Fruit fly (Drosophila melanogaster): ENCODE measurements around the gene Sbf.

The Sbf gene

dm6 chr3R:11796780-11797179 is at the start of gene Sbf:
Gene Sbf (minus strand): TSS chr3R:11796948.
- TF ChIP-seq insv (optimal IDR thresholded peaks at IDR 0.05) (no peak), Myc (optimal IDR thresholded peaks at IDR 0.05) (no peak), Sin3A (optimal IDR thresholded peaks at IDR 0.05) (no peak), h (optimal IDR thresholded peaks at IDR 0.05) (no peak), ttk (optimal IDR thresholded peaks at IDR 0.05) (no peak), psq (optimal IDR thresholded peaks at IDR 0.05) (no peak)

DNA sequence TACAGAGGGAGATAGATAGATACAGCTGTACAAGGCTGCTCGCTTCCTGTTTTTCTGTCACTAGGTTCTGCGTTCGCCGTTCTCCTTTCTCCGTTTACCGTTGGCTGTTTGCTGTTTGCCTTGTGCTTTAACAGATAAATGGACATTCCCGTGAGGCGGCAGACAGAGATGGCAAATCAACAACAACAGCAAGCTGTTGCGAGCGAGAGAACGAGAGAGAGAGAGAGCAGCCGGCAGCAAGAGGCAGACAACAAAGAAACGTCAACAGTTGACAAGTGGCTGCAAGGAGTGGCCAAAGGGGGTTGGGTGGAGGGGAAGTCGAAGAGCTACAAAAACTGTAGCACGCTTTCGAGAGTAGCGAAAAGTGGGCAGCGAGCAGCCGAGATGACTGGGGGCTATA is 36.7 kb upstream of the Sbf start:
- TF ChIP-seq insv (optimal IDR thresholded peaks at IDR 0.05) (no peak), ttk (optimal IDR thresholded peaks at IDR 0.05) (no peak), psq (optimal IDR thresholded peaks at IDR 0.05) (no peak), Myc (optimal IDR thresholded peaks at IDR 0.05) (no peak), h (optimal IDR thresholded peaks at IDR 0.05) (no peak), Sin3A (optimal IDR thresholded peaks at IDR 0.05) (no peak)

dm6 chr3R:11830757-11831586 is 34.2 kb upstream of the Sbf start:
- TF ChIP-seq psq (optimal IDR thresholded peaks at IDR 0.05) (no peak), h (optimal IDR thresholded peaks at IDR 0.05) (no peak), ttk (optimal IDR thresholded peaks at IDR 0.05) (no peak), Myc (optimal IDR thresholded peaks at IDR 0.05) (no peak), Sin3A (optimal IDR thresholded peaks at IDR 0.05) (no peak), insv (optimal IDR thresholded peaks at IDR 0.05) (no peak)

dm6 chr3R:11822266-11822665 is 25.5 kb upstream of the Sbf start, which contains the start of gene Kyat:
Gene Kyat (minus strand): TSS chr3R:11822493.
- TF ChIP-seq insv (optimal IDR thresholded peaks at IDR 0.05) (no peak), Sin3A (optimal IDR thresholded peaks at IDR 0.05) (no peak), Myc (optimal IDR thresholded peaks at IDR 0.05) (no peak), h (optimal IDR thresholded peaks at IDR 0.05) (no peak), psq (optimal IDR thresholded peaks at IDR 0.05) (no peak), ttk (optimal IDR thresholded peaks at IDR 0.05) (no peak)

DNA sequence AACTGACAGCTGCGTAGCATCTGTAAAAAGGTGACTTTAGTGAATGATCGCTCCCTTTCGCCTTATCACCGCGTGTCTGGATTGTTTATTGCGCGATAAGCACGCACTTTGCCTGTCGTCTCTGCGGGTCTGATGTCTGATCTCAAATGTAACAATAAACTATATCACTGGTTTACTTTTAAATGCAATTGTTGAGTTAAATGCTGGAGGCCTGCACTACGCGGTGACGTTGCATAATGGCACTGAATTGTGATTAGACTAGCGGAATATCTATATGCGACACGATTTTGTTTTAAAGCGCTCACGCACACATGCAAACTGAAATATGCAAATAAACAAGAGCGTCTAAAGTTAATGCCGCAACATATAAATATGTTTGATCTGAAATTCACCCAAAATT is 25.1 kb upstream of the Sbf start:
- TF ChIP-seq insv (optimal IDR thresholded peaks at IDR 0.05) (no peak), ttk (optimal IDR thresholded peaks at IDR 0.05) (no peak), Myc (optimal IDR thresholded peaks at IDR 0.05) (no peak), Sin3A (optimal IDR thresholded peaks at IDR 0.05) (no peak), psq (optimal IDR thresholded peaks at IDR 0.05) (no peak), h (optimal IDR thresholded peaks at IDR 0.05) (no peak)

- no peak for TF ChIP-seq Myc (optimal IDR thresholded peaks at IDR 0.05)
- no peak for TF ChIP-seq h (optimal IDR thresholded peaks at IDR 0.05)
- TF ChIP-seq ttk (optimal IDR thresholded peaks at IDR 0.05), result no peak
- TF ChIP-seq Sin3A (optimal IDR thresholded peaks at IDR 0.05), result no peak
- no peak for TF ChIP-seq insv (optimal IDR thresholded peaks at IDR 0.05)
- TF ChIP-seq psq (optimal IDR thresholded peaks at IDR 0.05), result no peak
Observed at dm6 chr3R:11820148-11820547, 23.4 kb upstream of the Sbf start.

DNA sequence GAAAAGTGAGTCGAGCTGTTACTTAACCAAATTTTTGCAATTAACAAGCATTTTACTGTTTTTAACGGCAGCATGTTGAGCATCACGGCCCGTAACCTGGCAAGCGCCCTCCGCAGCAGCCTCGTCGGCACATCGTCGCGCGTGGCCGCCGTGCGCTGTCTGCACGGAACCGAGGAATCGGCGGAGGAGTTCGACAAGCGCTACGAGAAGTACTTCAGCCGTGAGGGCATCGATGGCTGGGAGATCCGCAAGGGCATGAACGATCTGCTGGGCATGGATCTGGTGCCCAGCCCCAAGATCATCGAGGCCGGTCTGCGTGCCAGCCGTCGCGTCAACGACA is 22.9 kb upstream of the Sbf start:
- TF ChIP-seq insv (optimal IDR thresholded peaks at IDR 0.05) (no peak), Myc (optimal IDR thresholded peaks at IDR 0.05) (no peak), h (optimal IDR thresholded peaks at IDR 0.05) (no peak), ttk (optimal IDR thresholded peaks at IDR 0.05) (no peak), psq (optimal IDR thresholded peaks at IDR 0.05) (no peak), Sin3A (optimal IDR thresholded peaks at IDR 0.05) (no peak)

- no peak for TF ChIP-seq psq (optimal IDR thresholded peaks at IDR 0.05)
- TF ChIP-seq ttk (optimal IDR thresholded peaks at IDR 0.05), result no peak
- no peak for TF ChIP-seq insv (optimal IDR thresholded peaks at IDR 0.05)
- no peak for TF ChIP-seq Myc (optimal IDR thresholded peaks at IDR 0.05)
- TF ChIP-seq Sin3A (optimal IDR thresholded peaks at IDR 0.05), result no peak
- no peak for TF ChIP-seq h (optimal IDR thresholded peaks at IDR 0.05)
Observed at dm6 chr3R:11818930-11819639, 22.3 kb upstream of the Sbf start, which contains the start of the genes COX5A and glo. Gene COX5A (plus strand): TSS chr3R:11819359. Gene glo (minus strand): TSS chr3R:11819420.

DNA sequence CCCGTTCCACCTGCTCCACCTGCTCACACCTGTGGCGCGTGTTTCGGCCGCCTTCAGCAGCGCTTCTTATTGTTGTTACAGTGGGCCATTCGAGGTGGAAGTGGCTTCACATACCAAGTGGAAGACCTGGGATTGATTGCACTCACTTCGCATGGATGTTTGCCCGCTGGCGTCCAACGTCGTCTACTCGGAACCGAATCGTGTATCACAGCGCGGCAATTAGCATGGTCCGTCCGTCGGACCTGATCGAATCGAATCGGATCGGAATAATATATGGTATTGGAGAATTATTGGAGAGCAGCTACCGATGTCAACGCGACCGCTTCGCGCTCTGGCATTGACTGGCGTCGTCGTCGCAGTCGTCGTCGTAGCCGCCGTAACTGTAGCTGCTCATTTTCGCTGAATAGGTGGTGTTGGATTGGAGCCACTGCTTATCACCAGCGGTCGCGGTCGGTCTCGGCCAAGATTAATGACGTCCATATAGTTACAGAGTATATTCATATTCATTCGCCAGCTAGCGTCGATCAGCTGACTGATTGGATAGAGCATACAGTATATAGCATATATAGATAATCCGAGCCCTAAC is 16.2 kb upstream of the Sbf start, which contains the start of gene ClC-a:
TSS of gene ClC-a (minus strand) at position 327 of the 586 bp plus-strand sequence.
- TF ChIP-seq h (optimal IDR thresholded peaks at IDR 0.05) (no peak), insv (optimal IDR thresholded peaks at IDR 0.05) (no peak), ttk (optimal IDR thresholded peaks at IDR 0.05) (no peak), Myc (optimal IDR thresholded peaks at IDR 0.05) (no peak), psq (optimal IDR thresholded peaks at IDR 0.05) (no peak), Sin3A (optimal IDR thresholded peaks at IDR 0.05) (no peak)

DNA sequence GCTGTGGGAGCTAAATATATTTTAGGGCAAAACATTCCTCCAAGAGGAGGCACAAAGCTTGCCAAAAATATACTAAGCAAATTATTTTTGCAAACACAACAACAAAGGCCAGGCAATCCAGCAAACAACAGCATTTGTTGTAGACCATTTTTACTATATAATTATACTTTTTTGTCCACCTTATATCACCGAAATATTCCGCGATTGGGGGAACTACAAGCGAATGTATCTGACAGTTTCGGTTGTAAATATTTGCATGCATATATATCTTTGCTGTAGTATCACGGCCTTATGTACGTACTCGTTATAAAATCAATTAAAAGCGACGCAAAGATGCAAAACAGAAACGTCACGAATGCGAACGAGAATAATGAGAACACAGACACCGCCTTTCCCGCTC is 15.7 kb upstream of the Sbf start:
- TF ChIP-seq Sin3A (optimal IDR thresholded peaks at IDR 0.05) (no peak), ttk (optimal IDR thresholded peaks at IDR 0.05) (no peak), Myc (optimal IDR thresholded peaks at IDR 0.05) (no peak), h (optimal IDR thresholded peaks at IDR 0.05) (no peak), psq (optimal IDR thresholded peaks at IDR 0.05) (no peak), insv (optimal IDR thresholded peaks at IDR 0.05) (no peak)

- TF ChIP-seq psq (optimal IDR thresholded peaks at IDR 0.05) (no peak), ttk (optimal IDR thresholded peaks at IDR 0.05) (no peak), Myc (optimal IDR thresholded peaks at IDR 0.05) (no peak), h (optimal IDR thresholded peaks at IDR 0.05) (no peak), insv (optimal IDR thresholded peaks at IDR 0.05) (no peak), Sin3A (optimal IDR thresholded peaks at IDR 0.05) (no peak)
Observed at dm6 chr3R:11810831-11811484, 14.2 kb upstream of the Sbf start.
